Worm (Caenorhabditis elegans) whole organism, midembryonic: ENCODE measurements around the gene srd-55.

Experiments
- T22C8.4 ChIP-seq: fragments of 200-800 bp; sonication (Bioruptor generic); IDR thresholded peaks from 2 replicates; pipeline ENCODE4 v1.3.6; 2022; ENCODE audit warnings: missing genetic modification characterization, missing compliant biosample characterization
- cog-1 ChIP-seq: sonication (generic microtip); optimal IDR thresholded peaks from 2 replicates; lab custom pipeline; 2016; ENCODE audit warnings: missing genetic modification characterization, missing compliant biosample characterization
- flt-1 ChIP-seq: fragments of 200-800 bp; sonication (Bioruptor generic); IDR thresholded peaks from 2 replicates; pipeline ENCODE4 v1.3.6; 2022; ENCODE audit warnings: missing genetic modification characterization, missing compliant biosample characterization
- klf-2 ChIP-seq: fragments of 200-800 bp; sonication (Bioruptor generic); conservative IDR thresholded peaks from 2 replicates; pipeline ENCODE4 v1.3.6; 2022; ENCODE audit warnings: missing genetic modification reagents, missing genetic modification characterization, missing compliant biosample characterization
- ref-1 ChIP-seq: fragments of 200-800 bp; sonication (Bioruptor generic); conservative IDR thresholded peaks from 2 replicates; pipeline ENCODE4 v1.3.6; 2022; ENCODE audit warnings: missing genetic modification reagents, missing genetic modification characterization, missing compliant biosample characterization
- tab-1 ChIP-seq: fragments of 200-800 bp; sonication (Bioruptor generic); IDR thresholded peaks from 2 replicates; pipeline ENCODE4 v1.3.6; 2022; ENCODE audit warnings: missing genetic modification characterization, missing compliant biosample characterization
- ztf-23 ChIP-seq: fragments of 200-800 bp; sonication (Bioruptor generic); IDR thresholded peaks from 2 replicates; pipeline ENCODE4 v1.3.6; 2022; ENCODE audit warnings: missing genetic modification reagents, missing genetic modification characterization, missing compliant biosample characterization

DNA sequence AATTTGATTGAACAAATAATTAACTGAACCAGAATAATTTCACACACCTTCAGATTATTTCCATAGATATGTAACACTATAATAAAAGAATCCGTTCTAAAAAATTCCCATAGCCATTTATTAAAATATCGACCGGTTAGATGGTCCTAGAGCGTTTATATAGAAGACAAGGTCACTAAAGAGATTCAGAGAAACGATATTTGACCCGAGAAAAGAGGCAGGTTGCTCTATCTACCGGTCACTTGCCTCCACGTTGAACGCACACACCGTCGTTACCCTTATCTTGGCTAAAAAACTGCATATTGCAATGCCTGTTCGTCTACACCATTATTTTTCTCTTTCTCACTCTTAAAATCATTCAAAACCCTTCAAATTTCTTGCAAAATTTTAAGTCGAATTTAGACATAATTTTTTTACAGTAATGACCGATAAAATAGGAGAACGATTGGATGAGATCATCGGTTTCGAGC lies 27.1 kb upstream of the srd-55 start, which contains the start of gene C07D10.5:
- TF ChIP-seq ztf-23 (GFP tag; lab: Robert Waterston, UW) (no peak), tab-1 (GFP tag; lab: Robert Waterston, UW) (no peak), ref-1 (GFP tag; lab: Robert Waterston, UW) (no peak), cog-1 (tag; lab: Kevin White, UChicago) (no peak), flt-1 (GFP tag; lab: Robert Waterston, UW) (no peak), klf-2 (GFP tag; lab: Robert Waterston, UW) (no peak), T22C8.4 (GFP tag; lab: Robert Waterston, UW) (no peak)
